Fruit fly (Drosophila melanogaster): ENCODE measurements around the gene CG7512.

Gene CG7512

DNA sequence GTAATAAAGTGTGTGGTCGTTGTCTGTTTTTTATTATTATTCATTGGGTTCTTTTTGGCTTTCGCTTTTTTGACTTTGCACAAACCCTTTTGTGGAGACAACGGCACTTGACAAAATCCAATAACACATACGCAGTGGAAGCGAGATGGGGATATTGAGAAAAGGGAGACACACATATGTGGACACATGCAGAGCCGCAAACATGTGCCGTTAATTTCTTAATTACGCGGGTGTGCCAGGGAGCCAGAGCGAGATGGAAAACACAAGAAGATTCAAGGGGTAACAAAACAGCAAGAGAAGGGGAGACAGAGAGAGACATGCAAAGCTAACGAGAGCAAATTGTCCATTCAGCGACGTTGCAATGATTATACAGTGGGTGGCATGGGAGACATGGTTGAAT is 21.0 kb upstream of the CG7512 start:
- TF ChIP-seq CG17801 (GFP tag; optimal IDR thresholded peaks at IDR 0.05; ENCODE audit: partially characterized antibody) = no peak

DNA sequence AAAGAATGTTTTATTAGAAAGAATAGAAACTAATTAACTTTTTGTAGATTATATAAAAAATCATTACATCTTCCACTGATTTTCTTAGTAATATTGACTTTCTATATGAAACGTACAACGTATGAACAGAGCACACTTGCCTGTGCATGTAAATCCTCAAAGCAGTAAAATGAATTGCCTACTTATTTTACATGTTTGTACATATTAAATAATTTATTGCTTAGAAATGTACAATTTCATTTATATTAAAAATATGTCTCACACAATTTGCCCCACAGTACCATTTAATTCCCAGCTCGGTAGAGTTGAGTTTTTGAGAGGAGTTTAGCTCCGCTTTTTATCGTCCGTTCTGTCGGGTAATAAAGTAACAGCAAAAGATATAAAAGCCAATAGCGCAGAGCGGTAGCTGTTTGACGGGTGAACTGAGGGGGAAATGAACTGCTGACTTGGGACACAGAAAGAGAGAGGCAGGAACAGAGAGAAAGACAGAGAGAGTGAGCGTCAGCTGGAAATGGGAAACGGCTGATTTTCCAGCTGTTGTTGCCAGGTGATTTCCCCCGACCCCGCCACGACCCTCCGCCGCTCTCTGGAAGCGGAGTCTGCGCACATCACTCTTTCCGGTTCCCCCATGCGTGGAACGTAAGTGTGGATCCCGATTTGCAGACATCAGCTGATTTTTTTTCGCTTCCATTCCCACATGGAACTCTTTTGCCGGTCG is 20.3 kb upstream of the CG7512 start:
- peak; percentile 34 for TF ChIP-seq CG17801 (GFP tag; optimal IDR thresholded peaks at IDR 0.05; ENCODE audit: partially characterized antibody)

DNA sequence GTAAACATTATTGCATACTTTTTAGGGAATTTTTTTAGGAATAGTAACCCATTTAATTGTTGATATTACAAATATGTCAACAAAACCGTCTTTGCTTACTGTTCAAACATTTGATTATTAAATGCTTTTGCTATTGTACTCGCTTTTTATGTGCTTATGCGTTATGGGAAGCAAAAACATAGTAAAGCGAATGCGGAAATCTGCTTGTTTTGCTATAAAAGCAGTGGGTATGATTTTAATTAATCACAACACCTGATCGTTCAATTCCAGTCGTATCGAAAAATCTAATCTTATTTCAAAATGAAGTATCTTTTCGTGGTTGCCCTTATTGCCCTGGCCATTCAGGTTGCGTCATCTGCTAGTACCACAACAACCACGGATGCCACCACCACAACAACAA is 5.2 kb upstream of the CG7512 start, which contains the start of gene CG33500:
CG33500 (plus strand) TSS at position 301 of the 400 bp plus-strand sequence.
- no peak for TF ChIP-seq CG17801 (GFP tag; optimal IDR thresholded peaks at IDR 0.05; ENCODE audit: partially characterized antibody)

DNA sequence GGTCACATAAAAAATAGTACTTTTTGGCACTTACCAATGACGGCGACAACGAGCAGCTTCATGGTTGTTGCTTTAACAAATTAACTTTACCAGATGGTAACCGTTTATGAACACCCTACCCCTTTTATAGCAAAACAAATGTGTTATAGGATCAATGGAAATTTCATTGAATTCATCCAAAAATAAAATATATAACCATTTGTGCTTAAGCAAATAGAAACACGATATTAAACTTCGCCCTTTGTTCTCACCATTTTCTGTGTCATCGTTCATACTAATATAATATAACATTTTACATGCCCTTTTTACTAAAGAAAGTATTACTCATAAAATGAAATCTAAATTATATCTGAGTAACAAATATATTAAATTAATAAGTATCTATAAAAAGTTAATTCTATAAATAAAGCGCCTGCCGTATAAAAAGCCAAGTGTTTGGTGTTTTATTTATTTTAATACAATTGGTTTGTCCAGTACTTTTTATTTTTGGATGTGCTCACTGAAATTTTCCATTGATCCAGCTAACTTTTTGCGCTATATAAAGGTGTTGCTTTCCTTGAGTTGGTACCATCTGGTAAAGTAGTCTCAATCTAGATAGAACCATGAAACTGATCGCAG is 4.1 kb upstream of the CG7512 start, which contains the start of the genes Sgs8 and Sgs7:
Sgs8 (minus strand) TSS at position 101 of the 618 bp plus-strand sequence.
Sgs7 (plus strand) TSS at position 568 of the 618 bp plus-strand sequence.
- TF ChIP-seq CG17801 (GFP tag; optimal IDR thresholded peaks at IDR 0.05; ENCODE audit: partially characterized antibody) = no peak

DNA sequence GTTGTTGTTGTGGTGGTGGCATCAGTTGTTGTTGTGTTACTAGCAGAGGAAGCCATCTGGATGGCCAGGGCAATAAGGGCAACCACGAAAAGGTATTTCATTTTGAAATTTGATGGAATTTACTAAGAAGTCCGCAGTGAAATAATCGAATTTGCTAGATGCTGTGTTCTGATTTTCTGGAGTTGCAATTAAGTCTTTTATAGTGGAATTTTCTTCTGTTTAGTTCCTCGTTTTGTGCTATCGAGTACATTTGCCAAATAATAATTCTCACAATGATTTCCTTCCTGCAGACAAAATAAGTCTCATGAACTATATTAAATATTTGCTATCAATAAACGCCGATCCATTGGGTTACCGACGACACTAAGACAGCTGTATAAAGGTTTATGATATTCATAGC is 3.0 kb upstream of the CG7512 start, which contains the start of gene CG33272:
CG33272 (minus strand) TSS at position 101 of the 400 bp plus-strand sequence.
- no peak for TF ChIP-seq CG17801 (GFP tag; optimal IDR thresholded peaks at IDR 0.05; ENCODE audit: partially characterized antibody)

DNA sequence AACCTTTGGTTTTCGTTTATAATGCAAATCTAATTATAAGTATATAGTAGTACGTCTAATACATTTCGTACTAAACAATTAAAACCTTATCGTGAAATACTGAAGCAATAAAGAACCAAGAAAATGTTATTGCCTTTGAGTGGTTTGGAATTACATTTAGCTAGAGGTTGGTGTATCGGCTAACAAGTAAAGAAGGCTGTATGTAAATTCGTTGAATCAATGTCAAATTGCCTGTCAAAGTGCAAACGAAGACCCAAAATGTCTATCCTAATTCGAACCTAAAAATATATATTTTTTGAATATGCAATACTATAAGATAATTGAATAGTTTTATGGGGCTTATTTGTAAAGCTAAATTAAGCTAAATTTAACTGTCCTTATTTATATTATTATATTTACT is 2.3 kb upstream of the CG7512 start:
- no peak for TF ChIP-seq CG17801 (GFP tag; optimal IDR thresholded peaks at IDR 0.05; ENCODE audit: partially characterized antibody)

DNA sequence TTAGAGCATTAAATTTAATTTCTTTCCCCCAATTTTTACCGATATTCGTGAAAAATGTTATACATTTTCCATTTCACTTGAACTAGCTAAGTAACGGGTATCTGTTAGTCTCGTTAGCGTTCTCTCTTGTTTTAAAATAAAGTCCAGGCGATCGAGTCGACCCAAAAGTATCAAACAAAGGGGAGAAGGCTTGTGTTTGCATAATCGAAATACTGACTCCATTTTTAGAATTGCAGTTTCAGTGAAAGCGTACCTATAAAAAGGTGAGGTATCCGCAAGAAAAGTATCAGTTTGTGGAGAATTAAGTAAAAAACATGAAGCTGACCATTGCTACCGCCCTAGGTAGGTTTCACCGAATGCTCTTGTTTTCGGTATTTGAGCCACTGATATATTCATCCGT is 1.6 kb upstream of the CG7512 start, which contains the start of gene Sgs3:
Sgs3 (plus strand) TSS at position 301 of the 400 bp plus-strand sequence.
- no peak for TF ChIP-seq CG17801 (GFP tag; optimal IDR thresholded peaks at IDR 0.05; ENCODE audit: partially characterized antibody)

DNA sequence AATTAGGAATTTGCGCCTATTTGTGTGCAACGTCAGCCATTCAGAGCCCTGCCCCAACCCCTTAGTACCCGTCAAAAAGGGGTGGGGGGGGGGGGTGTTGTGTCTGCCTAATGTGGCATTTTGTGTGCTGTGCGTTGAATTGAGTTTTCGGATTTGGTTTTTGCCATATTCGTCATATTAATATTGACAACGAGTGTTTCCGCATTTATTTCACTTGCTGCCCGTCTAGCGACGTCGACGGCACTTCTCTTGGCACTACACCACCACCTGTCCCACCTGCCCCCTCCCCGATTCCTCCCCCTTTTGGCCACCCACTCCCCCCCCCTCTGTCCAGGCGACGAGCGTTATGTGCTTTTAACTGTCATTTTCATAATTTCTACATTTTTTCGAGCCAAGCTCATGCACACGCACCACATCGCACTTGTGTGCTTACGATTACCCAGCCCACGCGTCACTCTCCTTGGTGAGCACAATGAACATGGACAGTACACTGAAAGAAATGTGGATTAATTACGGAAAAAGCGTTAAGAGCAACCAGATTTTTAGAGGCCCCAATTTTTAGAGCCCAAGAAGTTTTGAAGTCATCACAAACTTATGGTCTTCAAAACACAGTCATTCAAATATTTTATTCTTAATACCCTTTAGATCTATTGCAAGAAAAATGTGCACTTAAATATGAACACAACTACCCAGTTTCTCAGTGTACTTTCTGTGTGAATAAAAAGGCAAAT is 2.0 kb downstream of the CG7512 start:
- TF ChIP-seq CG17801 (GFP tag; optimal IDR thresholded peaks at IDR 0.05; ENCODE audit: partially characterized antibody) = no peak

DNA sequence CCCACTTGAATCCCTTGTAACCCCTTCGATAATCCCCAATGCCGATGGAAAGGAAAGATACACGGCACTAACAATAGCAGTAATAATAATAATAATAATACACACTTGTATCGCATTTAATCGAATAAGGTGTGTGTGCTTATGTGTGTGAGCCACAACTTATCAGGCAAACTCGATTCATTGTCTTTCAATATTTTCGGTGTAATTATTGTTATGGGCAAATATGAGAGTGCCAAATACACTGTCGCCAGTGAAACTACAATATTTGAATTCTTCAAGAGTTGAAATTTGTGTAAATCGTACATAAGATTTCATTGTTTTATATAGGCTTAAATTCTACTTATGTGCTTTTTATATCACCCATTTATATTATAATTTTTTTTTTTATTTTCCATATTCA is 2.7 kb downstream of the CG7512 start:
- TF ChIP-seq CG17801 (GFP tag; optimal IDR thresholded peaks at IDR 0.05; ENCODE audit: partially characterized antibody) = no peak

DNA sequence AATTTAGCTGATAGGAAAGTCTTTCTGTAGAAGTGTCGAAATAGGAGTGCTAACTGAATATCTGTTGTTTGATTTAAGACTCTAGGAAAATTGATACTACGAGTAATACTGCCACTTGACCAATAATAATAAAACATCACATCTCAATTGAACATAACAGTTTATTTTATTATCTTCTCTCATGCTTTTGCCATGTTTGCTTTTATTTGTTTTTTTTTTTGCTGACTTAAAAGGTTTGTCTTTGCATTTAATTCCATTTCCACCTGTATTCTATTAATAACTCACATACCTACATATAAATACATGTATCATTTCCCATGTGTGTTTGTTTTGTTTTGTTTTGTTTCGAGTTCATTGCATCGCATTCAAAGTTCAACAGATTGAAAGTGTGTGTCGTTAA is 9.1 kb downstream of the CG7512 start, which contains the start of the genes CG11714 and Fuca:
CG11714 (minus strand) TSS at position 101 of the 400 bp plus-strand sequence.
Fuca (minus strand) TSS at position 101 of the 400 bp plus-strand sequence.
- TF ChIP-seq CG17801 (GFP tag; optimal IDR thresholded peaks at IDR 0.05; ENCODE audit: partially characterized antibody) = no peak

DNA sequence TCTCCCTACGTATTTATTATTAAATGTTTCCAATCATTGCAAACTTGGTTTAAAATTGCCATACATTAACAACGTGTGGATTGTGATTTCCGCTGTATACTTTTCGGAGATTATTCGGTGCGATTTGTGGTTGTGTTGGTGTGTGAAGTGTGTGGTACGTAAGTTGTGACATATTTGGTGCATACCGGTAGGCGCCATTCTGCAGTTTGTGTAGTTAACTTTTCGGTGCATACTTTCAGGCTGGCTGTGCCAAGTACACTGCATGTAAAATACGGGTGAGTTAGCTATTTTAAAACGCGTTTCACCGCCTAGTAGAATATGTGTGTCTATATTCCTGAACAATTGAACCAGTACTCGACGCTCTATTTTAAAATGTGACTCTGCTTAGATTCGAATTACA is 9.8 kb downstream of the CG7512 start:
- TF ChIP-seq CG17801 (GFP tag; optimal IDR thresholded peaks at IDR 0.05; ENCODE audit: partially characterized antibody) = peak; percentile 5

DNA sequence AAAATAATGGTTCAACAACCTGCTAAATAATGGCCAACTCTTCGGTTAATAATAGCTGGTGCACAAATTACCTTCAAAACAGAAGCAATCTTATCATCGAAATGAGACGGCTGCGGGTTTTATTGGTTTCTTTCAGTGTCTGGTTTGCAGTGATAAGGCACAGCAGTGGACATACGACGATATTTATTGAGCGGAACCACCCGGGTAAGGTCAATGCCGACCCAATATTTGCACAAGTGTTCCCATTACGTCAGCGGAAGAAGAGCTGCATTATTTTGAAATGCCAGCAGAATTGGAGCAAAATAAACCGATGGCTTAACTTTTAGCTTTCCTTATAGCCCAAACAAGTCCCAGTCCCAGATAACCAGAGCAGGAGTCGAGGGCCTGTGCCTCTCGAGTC is 12.3 kb downstream of the CG7512 start:
- no peak for TF ChIP-seq CG17801 (GFP tag; optimal IDR thresholded peaks at IDR 0.05; ENCODE audit: partially characterized antibody)

DNA sequence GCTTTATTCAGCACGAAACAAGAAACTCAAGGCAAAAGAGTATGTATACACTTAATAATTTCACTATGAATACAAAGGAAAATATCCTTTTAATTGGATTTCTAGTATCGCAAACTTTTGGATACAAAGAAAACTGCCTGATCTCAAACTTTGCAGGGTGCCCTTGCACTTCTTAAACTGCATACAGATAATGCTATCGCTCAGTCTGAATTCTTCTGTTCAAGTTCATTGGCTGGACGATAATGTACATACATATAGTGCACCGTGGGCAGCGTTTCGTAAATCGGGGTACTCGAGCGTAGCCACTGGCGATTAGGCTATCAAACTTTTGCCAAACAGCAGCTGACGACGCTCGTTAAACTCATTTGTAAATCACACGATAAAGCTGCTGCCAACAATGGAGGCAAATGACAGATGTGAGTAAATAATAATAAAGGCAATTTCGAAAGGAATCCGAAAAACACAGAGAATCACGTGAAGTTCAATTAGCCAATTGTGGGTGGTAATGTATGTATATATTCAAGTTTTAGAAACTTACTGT is 13.2 kb downstream of the CG7512 start:
- no peak for TF ChIP-seq CG17801 (GFP tag; optimal IDR thresholded peaks at IDR 0.05; ENCODE audit: partially characterized antibody)

DNA sequence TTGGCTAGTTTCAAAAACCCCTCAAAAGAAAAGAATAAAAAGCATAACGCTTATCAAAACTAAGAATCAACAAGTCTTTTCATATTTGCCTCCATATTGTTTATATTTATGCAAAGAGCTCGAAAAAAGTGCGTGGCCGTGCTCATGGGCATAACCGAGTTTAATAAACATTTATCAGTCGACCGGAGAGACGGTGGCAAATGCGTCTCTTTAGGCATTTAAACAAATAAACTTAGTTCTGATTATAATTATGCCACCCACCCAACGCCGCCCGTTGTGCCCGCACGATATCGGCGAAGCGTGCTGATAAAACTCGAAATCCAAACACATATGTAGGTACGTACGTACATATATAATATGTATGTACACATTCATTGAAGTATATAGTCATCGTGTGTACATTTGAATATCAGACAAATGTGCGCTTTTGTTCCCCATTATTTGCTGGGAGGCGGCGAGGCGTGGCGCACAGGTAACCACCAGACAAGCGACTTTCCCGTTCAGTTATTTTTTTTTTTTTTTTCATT is 15.0 kb downstream of the CG7512 start:
- no peak for TF ChIP-seq CG17801 (GFP tag; optimal IDR thresholded peaks at IDR 0.05; ENCODE audit: partially characterized antibody)

DNA sequence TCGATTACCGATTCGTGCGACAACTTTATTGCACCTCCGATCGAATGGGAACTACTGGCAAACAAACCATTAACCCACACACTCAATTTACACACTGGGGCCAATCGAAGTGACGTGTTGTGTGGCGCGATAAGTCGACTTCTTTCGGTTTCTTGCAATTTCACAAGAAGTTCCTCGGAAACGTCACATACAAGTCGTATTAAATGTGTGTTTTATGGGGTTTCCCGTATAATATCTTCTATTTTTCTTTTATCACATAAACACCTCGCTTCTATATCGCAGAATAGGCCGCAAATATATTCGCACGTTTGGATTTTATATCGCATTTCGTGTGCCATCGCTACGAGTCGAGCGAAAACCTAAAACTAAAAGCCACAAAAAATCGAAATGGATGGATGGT is 16.2 kb downstream of the CG7512 start:
- no peak for TF ChIP-seq CG17801 (GFP tag; optimal IDR thresholded peaks at IDR 0.05; ENCODE audit: partially characterized antibody)

Data from ovary, adult (tissue).